Worm (Caenorhabditis elegans): ENCODE measurements around the gene F28F8.9.

Gene F28F8.9

ce11 chrV:15551642-15552041 lies 26.8 kb downstream of the F28F8.9 start (continued):
- no peak for TF ChIP-seq saeg-2 (GFP tag; IDR thresholded peaks at IDR 0.05)
- peak; percentile 79 for TF ChIP-seq hmg-1.1 (GFP tag; IDR thresholded peaks at IDR 0.05)
- TF ChIP-seq lin-15B (tag; optimal IDR thresholded peaks at IDR 0.05) = no peak
- TF ChIP-seq mxl-3 (GFP tag; optimal IDR thresholded peaks at IDR 0.05) = peak; percentile 50
- TF ChIP-seq D1046.2 (GFP tag; IDR thresholded peaks at IDR 0.05) = peak; percentile 84
- peak in 1 of 2 experiments; percentile 28 for TF ChIP-seq daf-16 (GFP tag; optimal IDR thresholded peaks at IDR 0.05)
- peak; percentile 32 for TF ChIP-seq daf-16 (tag; optimal IDR thresholded peaks at IDR 0.05)
- peak; percentile 67 for TF ChIP-seq mep-1 (tag; optimal IDR thresholded peaks at IDR 0.05)
- peak; percentile 43 for TF ChIP-seq hlh-11 (tag; optimal IDR thresholded peaks at IDR 0.05)
- TF ChIP-seq nhr-41 (GFP tag; IDR thresholded peaks at IDR 0.05) = peak; percentile 71; the same call in 1 of the 2 replicates
- TF ChIP-seq ceh-82 (tag; optimal IDR thresholded peaks at IDR 0.05) = no peak
- TF ChIP-seq dmd-6 (GFP tag; IDR thresholded peaks at IDR 0.05) = peak; percentile 40; the same call in 1 of the 2 replicates
- peak; percentile 46 for TF ChIP-seq spr-1 (tag; optimal IDR thresholded peaks at IDR 0.05)
- TF ChIP-seq ZK337.2 (GFP tag; IDR thresholded peaks at IDR 0.05) = no peak
- peak; percentile 63 for TF ChIP-seq duxl-1 (tag; optimal IDR thresholded peaks at IDR 0.05; ENCODE audit: poor library complexity)
- peak; percentile 25 for TF ChIP-seq nhr-48 (tag; optimal IDR thresholded peaks at IDR 0.05)
- TF ChIP-seq daf-8 (GFP tag; IDR thresholded peaks at IDR 0.05) = 0 out of 2 replicates have a peak, but pooled peaks have one; percentile 40
- TF ChIP-seq egl-43 (GFP tag; IDR thresholded peaks at IDR 0.05) = peak; percentile 95
- TF ChIP-seq vab-7 (GFP tag; IDR thresholded peaks at IDR 0.05) = peak; percentile 69; the same call in 1 of the 2 replicates
- peak; percentile 91 for TF ChIP-seq dmd-8 (GFP tag; IDR thresholded peaks at IDR 0.05)
- 0 out of 2 replicates have a peak, but pooled peaks have one; percentile 33 for TF ChIP-seq set-16 (GFP tag; IDR thresholded peaks at IDR 0.05)
- TF ChIP-seq daf-12 (tag; optimal IDR thresholded peaks at IDR 0.05) = no peak

ce11 chrV:15550408-15550807 lies 28.1 kb downstream of the F28F8.9 start:
- TF ChIP-seq egl-43 (GFP tag; IDR thresholded peaks at IDR 0.05) (0 out of 2 replicates have a peak, but pooled peaks have one; percentile 14), set-16 (GFP tag; IDR thresholded peaks at IDR 0.05) (0 out of 2 replicates have a peak, but pooled peaks have one; percentile 10), mep-1 (tag; optimal IDR thresholded peaks at IDR 0.05) (no peak)

- TF ChIP-seq nhr-111 (GFP tag; optimal IDR thresholded peaks at IDR 0.05) = peak; percentile 28
- peak; percentile 9 for TF ChIP-seq spr-1 (tag; optimal IDR thresholded peaks at IDR 0.05)
- peak; percentile 45; the same call in 1 of the 2 replicates for TF ChIP-seq F44E2.7 (GFP tag; IDR thresholded peaks at IDR 0.05)
- TF ChIP-seq daf-16 (GFP tag; optimal IDR thresholded peaks at IDR 0.05) = peak in 1 of 2 experiments; percentile 41
- no peak for TF ChIP-seq daf-16 (tag; optimal IDR thresholded peaks at IDR 0.05)
- TF ChIP-seq spr-3 (GFP tag; optimal IDR thresholded peaks at IDR 0.05) = peak; percentile 13
- no peak for TF ChIP-seq ztf-11 (tag; optimal IDR thresholded peaks at IDR 0.05)
- TF ChIP-seq ceh-62 (tag; optimal IDR thresholded peaks at IDR 0.05) = no peak
- peak; percentile 43 for TF ChIP-seq duxl-1 (tag; optimal IDR thresholded peaks at IDR 0.05; ENCODE audit: poor library complexity)
- TF ChIP-seq daf-19 (GFP tag; conservative IDR thresholded peaks at IDR 0.05) = no peak
- TF ChIP-seq rbr-2 (tag; optimal IDR thresholded peaks at IDR 0.05) = no peak
- TF ChIP-seq zip-11 (GFP tag; IDR thresholded peaks at IDR 0.05) = no peak
- peak; percentile 55; the same call in 1 of the 2 replicates for TF ChIP-seq lin-1 (GFP tag; IDR thresholded peaks at IDR 0.05)
- no peak for TF ChIP-seq mxl-3 (GFP tag; optimal IDR thresholded peaks at IDR 0.05)
- TF ChIP-seq ces-1 (GFP tag; optimal IDR thresholded peaks at IDR 0.05) = no peak
- TF ChIP-seq zag-1 (tag; optimal IDR thresholded peaks at IDR 0.05) = no peak
- peak; percentile 67 for TF ChIP-seq pha-4 (GFP tag; IDR thresholded peaks at IDR 0.05)
- TF ChIP-seq pha-4 (tag; optimal IDR thresholded peaks at IDR 0.05) = no peak
- no peak for TF ChIP-seq nhr-102 (tag; optimal IDR thresholded peaks at IDR 0.05)
- no peak for TF ChIP-seq madf-9 (GFP tag; conservative IDR thresholded peaks at IDR 0.05)
- 0 out of 2 replicates have a peak, but pooled peaks have one; percentile 29 for TF ChIP-seq nhr-41 (GFP tag; IDR thresholded peaks at IDR 0.05)
- peak; percentile 76; the same call in 1 of the 2 replicates for TF ChIP-seq dmd-8 (GFP tag; IDR thresholded peaks at IDR 0.05)
- peak; percentile 79; the same call in 1 of the 2 replicates for TF ChIP-seq F26F4.8 (GFP tag; conservative IDR thresholded peaks at IDR 0.05)
- TF ChIP-seq fos-1 (tag; optimal IDR thresholded peaks at IDR 0.05) = no peak
- 0 out of 2 replicates have a peak, but pooled peaks have one; percentile 42 for TF ChIP-seq D1046.2 (GFP tag; IDR thresholded peaks at IDR 0.05)
- peak in 1 of 2 experiments; percentile 63; a peak in 1 of 4 replicates for TF ChIP-seq madf-5 (GFP tag; IDR thresholded peaks at IDR 0.05)
- TF ChIP-seq lin-38 (GFP tag; IDR thresholded peaks at IDR 0.05) = peak; percentile 66
- no peak for TF ChIP-seq nhr-237 (tag; optimal IDR thresholded peaks at IDR 0.05)
- TF ChIP-seq hif-1 (tag; optimal IDR thresholded peaks at IDR 0.05) = no peak
- peak; percentile 39 for TF ChIP-seq dmd-6 (GFP tag; IDR thresholded peaks at IDR 0.05)
- TF ChIP-seq snpc-4 (tag; optimal IDR thresholded peaks at IDR 0.05) = no peak
- TF ChIP-seq tra-1 (GFP tag; IDR thresholded peaks at IDR 0.05) = peak; percentile 56; the same call in 1 of the 2 replicates
- TF ChIP-seq lin-15B (tag; optimal IDR thresholded peaks at IDR 0.05) = no peak
- TF ChIP-seq vab-7 (GFP tag; IDR thresholded peaks at IDR 0.05) = peak; percentile 85
- peak; percentile 2 for TF ChIP-seq nhr-48 (tag; optimal IDR thresholded peaks at IDR 0.05)
These were observed 30.7 kb downstream of the F28F8.9 start for ce11 chrV:15547727-15548126.
